Fruit fly (Drosophila melanogaster) whole organism, prepupa: Measurements from ENCODE around the gene MYPT-75D.

Source experiments
- CG11294 ChIP-seq: fragments of 200-800 bp; sonication (Bioruptor generic); IDR thresholded peaks from 2 replicates; pipeline ENCODE4 v1.3.6; 2022; ENCODE audit warnings: missing biosample characterization, missing genetic modification characterization
- OdsH ChIP-seq: fragments of 200-800 bp; sonication (Bioruptor generic); optimal IDR thresholded peaks from 3 replicates; lab custom pipeline; 2016; ENCODE audit warnings: missing biosample characterization, missing genetic modification characterization
- lz ChIP-seq: fragments of 200-800 bp; sonication (Bioruptor generic); optimal IDR thresholded peaks from 3 replicates; lab custom pipeline; 2016; ENCODE audit warnings: missing biosample characterization, missing genetic modification characterization

dm6 chr3L:18621735-18622421 is 3.9 kb upstream of the MYPT-75D start, which contains the start of gene not:
- TF ChIP-seq CG11294 (no peak), OdsH (GFP tag; lab: Kevin White, UChicago) (no peak), lz (GFP tag; lab: Kevin White, UChicago) (no peak)
